Worm (Caenorhabditis elegans): Measurements from ENCODE around the gene T08A11.1.
A peak's percentile ranks its signal among the peaks of the same experiment; 100 is the strongest.

T08A11.1 gene

DNA sequence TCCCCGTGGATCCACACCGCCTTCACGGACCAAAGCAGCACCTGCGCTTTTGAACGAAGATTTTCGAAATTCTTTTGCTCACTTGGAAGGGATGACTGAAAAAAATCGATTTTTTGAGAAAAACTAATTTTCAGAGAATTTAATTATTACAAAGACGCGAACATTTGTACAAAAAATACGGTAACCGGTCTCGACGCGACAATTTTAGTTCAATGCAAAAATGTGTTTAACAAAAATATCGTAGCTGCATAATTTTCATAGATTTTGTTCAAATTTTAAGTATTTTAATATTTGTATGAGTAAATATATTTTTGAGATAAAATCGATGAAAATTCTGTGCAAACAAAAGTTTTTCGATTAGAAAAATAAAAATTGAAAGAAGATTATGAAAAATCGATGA is at the start of gene T08A11.1:
T08A11.1 (minus strand) TSS at position 101 of the 400 bp plus-strand sequence.
- TF ChIP-seq dao-5 (tag; optimal IDR thresholded peaks at IDR 0.05) (no peak), him-1 (tag; optimal IDR thresholded peaks at IDR 0.05) (no peak), W03F9.2 (tag; optimal IDR thresholded peaks at IDR 0.05) (no peak)

DNA sequence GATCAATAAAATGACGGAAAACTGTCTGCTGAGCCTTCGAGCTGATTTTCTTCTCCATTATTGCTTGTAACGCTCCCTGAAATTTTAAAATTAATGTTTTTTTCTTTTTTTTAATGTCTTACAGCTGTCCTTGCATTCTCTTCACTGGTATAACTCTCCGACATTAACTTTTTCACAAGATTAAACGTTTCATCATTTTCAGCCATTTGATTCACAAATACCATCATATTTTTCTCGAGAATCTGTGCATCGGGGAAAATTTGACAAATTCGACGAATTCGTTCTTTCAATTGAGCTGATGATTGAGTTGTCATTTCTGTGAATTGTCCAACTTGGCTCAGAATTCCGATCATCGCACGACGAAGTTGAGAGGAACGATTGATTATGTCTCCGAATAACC is 46.4 kb upstream of the T08A11.1 start:
- TF ChIP-seq him-1 (tag; optimal IDR thresholded peaks at IDR 0.05) (no peak), W03F9.2 (tag; optimal IDR thresholded peaks at IDR 0.05) (no peak), dao-5 (tag; optimal IDR thresholded peaks at IDR 0.05) (no peak)

DNA sequence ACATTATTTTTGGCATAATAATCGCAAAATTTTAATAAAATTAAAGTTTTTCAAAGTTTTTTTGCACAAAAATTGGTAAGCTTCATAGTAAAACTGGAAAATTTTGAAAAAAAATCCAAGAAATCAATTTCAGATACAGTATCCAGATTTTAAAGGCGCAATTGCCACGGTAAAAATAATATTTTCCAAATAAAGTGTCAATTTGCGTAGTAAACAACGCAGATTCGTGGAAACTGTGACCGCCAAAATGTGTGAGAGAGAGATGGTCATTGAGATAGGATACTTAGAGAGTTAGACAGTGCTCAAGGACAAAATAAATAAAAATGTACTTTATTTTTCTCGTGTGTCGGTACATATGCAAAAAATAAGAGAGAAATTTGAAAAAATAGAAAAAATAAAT is 39.8 kb upstream of the T08A11.1 start:
- no peak for TF ChIP-seq him-1 (tag; optimal IDR thresholded peaks at IDR 0.05)
- TF ChIP-seq W03F9.2 (tag; optimal IDR thresholded peaks at IDR 0.05): no peak
- TF ChIP-seq dao-5 (tag; optimal IDR thresholded peaks at IDR 0.05): no peak

DNA sequence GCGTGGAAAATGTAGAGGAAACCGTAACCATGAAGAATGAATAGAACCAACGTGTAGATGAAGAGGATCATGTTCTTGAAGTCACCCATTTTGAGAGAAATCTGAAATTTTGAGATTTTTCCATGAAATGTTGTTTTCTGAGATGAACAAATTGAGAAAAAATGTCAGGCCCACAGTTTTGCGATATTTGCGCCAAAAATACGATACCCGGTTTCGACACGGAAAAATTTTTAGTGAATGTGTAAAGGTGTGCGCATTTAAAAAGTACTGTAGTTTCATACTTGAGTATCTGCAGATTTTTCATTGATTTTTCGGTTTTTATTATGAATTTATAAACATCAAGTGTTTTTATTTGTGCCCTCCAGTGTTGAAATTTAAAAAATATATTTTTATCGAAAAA is 39.3 kb upstream of the T08A11.1 start, which contains the start of gene R10E4.9:
R10E4.9 (minus strand) TSS at position 101 of the 400 bp plus-strand sequence.
- no peak for TF ChIP-seq dao-5 (tag; optimal IDR thresholded peaks at IDR 0.05)
- TF ChIP-seq him-1 (tag; optimal IDR thresholded peaks at IDR 0.05): no peak
- TF ChIP-seq W03F9.2 (tag; optimal IDR thresholded peaks at IDR 0.05): no peak

- TF ChIP-seq him-1 (tag; optimal IDR thresholded peaks at IDR 0.05): no peak
- TF ChIP-seq W03F9.2 (tag; optimal IDR thresholded peaks at IDR 0.05): no peak
- no peak for TF ChIP-seq dao-5 (tag; optimal IDR thresholded peaks at IDR 0.05)
Observed at ce11 chrIII:4300989-4301498, 38.1 kb upstream of the T08A11.1 start, which contains the start of gene R10E4.11. Gene R10E4.11 (minus strand): TSS chrIII:4301039.

DNA sequence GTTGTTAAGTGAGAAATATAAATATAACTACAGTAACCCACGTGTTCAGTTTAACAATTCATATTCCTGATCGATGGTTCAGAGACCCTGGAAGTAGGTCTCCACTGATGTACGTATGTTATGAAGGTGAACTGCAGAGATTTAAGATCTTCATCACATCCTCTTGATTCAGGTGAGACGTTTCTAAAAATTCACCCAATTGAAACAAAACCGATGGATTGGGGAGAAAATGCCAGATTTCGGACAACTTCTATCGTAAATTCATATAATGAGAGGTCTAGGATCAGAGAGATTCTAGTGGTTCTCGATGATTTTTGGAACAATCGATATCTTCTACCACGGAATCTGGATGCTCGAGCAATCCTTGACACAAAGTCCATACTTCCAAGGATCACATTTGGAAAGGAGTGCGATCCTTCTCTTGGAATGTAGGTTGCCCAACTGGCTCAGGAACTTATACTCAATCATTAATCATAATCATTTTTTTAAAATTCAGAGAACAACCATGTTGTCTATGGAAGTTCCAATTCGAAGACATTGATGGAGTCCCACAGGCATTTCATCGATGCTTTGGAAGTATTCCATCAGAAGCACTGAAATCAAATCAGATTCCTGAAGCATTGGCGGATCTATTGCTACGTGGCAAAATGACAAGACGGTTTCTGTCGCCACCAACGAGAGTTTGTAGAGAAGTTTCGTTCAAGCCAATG is 31.4 kb upstream of the T08A11.1 start, which contains the start of the genes nth-1 and R10E4.7:
nth-1 (minus strand) TSS at position 101 of the 710 bp plus-strand sequence.
R10E4.7 (plus strand) TSS at position 660 of the 710 bp plus-strand sequence.
- no peak for TF ChIP-seq him-1 (tag; optimal IDR thresholded peaks at IDR 0.05)
- no peak for TF ChIP-seq dao-5 (tag; optimal IDR thresholded peaks at IDR 0.05)
- no peak for TF ChIP-seq W03F9.2 (tag; optimal IDR thresholded peaks at IDR 0.05)

DNA sequence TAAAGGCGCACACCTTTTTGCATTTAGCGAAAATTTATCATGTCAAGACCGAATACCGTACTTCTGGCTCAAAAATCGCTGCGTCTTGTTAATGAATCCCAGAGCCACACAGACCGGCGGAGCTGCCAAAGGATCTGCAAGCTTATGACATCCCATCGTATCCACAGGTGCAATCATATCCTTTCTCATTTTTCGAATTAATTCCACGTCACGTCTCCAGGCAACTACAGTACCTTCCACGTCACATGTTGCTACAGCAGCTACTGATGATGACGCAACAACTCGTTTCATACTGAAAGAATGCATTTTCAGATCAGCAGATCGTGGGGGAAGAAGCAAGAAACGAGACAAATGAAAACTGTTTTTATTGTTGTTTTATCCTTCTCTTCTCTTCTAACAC is 30.2 kb upstream of the T08A11.1 start, which contains the start of gene R10E4.6:
R10E4.6 (plus strand) TSS at position 301 of the 400 bp plus-strand sequence.
- TF ChIP-seq W03F9.2 (tag; optimal IDR thresholded peaks at IDR 0.05) (no peak), dao-5 (tag; optimal IDR thresholded peaks at IDR 0.05) (no peak), him-1 (tag; optimal IDR thresholded peaks at IDR 0.05) (no peak)

DNA sequence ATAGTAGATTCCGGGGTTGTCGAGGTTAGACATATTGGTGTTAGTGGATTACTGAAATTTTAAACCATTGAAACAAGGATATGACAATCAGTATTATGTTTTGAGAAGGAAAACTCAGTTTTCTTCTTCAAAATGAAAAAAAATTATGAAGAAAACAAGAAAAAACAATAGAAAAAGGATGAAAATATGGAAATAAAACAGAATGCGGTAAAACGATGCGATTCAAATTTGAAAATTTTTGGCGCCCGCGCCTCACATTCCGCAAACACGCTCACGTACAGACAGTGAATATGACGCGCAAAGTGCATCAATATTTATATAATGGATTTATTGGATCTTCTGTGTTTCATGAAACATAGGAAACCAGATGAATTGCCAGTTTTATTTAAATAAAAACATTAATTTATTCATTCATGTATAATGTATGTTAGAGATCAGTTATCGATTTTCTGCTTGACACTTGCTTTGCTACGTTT is 28.3 kb upstream of the T08A11.1 start, which contains the start of gene mcm-5:
mcm-5 (minus strand) TSS at position 51 of the 476 bp plus-strand sequence.
- TF ChIP-seq W03F9.2 (tag; optimal IDR thresholded peaks at IDR 0.05) (peak; percentile 69), dao-5 (tag; optimal IDR thresholded peaks at IDR 0.05) (no peak)

DNA sequence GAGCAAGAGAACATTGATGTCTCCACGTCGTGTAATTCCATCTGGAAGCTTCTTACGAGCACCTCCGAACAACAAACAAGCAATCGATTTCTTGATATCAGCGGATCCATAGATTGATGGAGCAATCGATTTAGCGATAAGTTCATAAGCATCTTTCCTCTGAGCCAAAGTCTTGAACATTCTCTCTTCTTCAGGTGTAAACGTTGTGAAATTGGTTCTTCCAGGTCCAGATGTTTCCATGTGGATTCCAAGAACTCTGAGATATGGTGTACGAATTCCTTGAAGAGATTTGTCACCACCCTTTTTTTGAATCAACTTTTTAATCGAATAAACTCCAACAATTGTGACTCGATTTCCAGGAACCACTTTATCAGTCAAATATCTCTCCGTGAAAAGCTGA is 27.0 kb upstream of the T08A11.1 start:
- TF ChIP-seq W03F9.2 (tag; optimal IDR thresholded peaks at IDR 0.05): no peak
- no peak for TF ChIP-seq dao-5 (tag; optimal IDR thresholded peaks at IDR 0.05)
- TF ChIP-seq him-1 (tag; optimal IDR thresholded peaks at IDR 0.05): no peak

DNA sequence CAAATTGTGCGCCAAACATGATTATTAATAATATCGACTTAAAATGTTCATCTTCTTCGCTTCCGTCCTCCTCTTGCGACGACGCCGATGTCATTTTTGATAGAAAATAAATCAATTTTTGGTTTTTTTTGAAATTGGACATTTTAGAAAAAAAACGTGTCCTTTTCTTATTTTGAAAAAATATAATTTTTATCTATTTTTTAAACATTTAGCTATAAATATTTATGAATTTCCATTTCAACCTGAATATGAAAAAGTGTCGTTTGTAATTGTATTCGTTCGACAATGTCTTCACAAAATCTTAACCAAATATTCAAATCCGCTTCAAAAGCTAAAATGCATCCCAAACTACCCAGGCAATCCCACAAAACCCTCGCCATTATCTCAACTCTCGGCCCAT is 24.4 kb upstream of the T08A11.1 start, which contains the start of gene R10E4.3:
R10E4.3 (minus strand) TSS at position 101 of the 400 bp plus-strand sequence.
- no peak for TF ChIP-seq dao-5 (tag; optimal IDR thresholded peaks at IDR 0.05)
- no peak for TF ChIP-seq him-1 (tag; optimal IDR thresholded peaks at IDR 0.05)
- no peak for TF ChIP-seq W03F9.2 (tag; optimal IDR thresholded peaks at IDR 0.05)

ce11 chrIII:4284732-4285165 is 21.8 kb upstream of the T08A11.1 start:
- TF ChIP-seq dao-5 (tag; optimal IDR thresholded peaks at IDR 0.05) (no peak), him-1 (tag; optimal IDR thresholded peaks at IDR 0.05) (no peak), W03F9.2 (tag; optimal IDR thresholded peaks at IDR 0.05) (peak; percentile 50)

DNA sequence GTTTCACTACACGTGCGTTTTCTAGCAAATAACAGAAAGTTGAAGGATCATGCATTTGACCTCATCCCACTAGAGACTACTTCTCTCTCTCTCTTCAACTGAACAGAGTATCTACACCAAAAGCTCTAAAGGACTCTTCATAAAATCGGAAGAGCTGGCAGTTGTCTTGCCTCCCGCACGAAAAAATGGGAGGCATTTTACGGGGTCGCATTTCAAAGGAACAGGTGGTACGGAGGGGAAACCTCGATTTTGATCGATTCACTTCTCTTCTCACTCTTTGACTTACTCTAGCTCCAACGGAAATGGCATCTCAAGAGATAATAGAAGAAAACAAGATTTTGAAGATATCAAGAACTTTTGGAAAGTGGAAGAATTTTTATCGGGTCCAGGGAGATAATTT is 20.2 kb upstream of the T08A11.1 start:
- TF ChIP-seq him-1 (tag; optimal IDR thresholded peaks at IDR 0.05) (no peak), W03F9.2 (tag; optimal IDR thresholded peaks at IDR 0.05) (no peak), dao-5 (tag; optimal IDR thresholded peaks at IDR 0.05) (no peak)

- TF ChIP-seq W03F9.2 (tag; optimal IDR thresholded peaks at IDR 0.05): peak; percentile 89
- peak; percentile 97 for TF ChIP-seq him-1 (tag; optimal IDR thresholded peaks at IDR 0.05)
- peak; percentile 89 for TF ChIP-seq dao-5 (tag; optimal IDR thresholded peaks at IDR 0.05)
Observed at ce11 chrIII:4281955-4282618, 19.1 kb upstream of the T08A11.1 start.

Data from whole organism, L4/young adult.